Worm (Caenorhabditis elegans): ENCODE data around the gene abu-8.

abu-8 gene

DNA sequence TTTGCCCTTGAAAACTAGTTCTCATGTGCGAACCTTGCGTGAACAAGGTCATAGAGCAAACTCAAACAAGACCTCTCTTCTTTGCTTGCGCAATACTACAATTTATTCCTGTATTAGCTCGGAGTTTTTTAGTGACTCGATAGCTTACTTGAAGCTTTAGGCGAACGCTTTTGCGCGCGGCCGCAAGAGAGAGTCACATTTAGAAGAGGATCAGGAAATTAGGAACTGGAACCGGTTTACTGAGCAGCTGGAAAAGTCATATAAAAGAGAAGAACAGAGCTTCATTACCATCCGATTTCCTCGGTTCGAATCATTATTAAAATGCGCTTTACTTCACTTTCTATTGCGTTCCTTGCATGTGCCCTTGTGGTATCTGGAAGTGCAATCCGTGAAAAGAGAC is 36.1 kb downstream of the abu-8 start, which contains the start of gene abu-15:
TSS of gene abu-15 (plus strand) at position 301 of the 400 bp plus-strand sequence.
- no peak for TF ChIP-seq nhr-77 (tag; optimal IDR thresholded peaks at IDR 0.05)

DNA sequence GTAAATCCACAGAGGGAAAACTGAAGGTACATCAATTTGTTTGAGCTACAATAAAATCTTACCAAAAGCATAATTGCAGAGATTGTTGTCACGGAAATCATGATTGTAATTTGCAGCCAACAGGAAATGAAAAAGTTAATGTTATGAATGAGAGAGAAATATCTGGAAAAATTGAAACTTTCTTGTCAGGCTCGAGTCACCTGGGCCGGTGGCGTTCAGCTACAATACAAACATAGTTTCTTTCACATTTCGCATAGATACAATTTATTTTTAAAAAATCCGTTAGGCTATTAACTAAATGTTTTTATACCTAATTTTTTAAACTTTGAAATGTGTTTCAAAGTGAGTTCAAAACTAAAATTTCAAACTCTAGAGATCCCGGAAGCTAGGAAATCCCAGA is 36.7 kb downstream of the abu-8 start, which contains the start of gene srx-39:
TSS of gene srx-39 (minus strand) at position 101 of the 400 bp plus-strand sequence.
- no peak for TF ChIP-seq zag-1 (tag; optimal IDR thresholded peaks at IDR 0.05)
- no peak for TF ChIP-seq aly-2 (tag; optimal IDR thresholded peaks at IDR 0.05)
- TF ChIP-seq fkh-2 (tag; optimal IDR thresholded peaks at IDR 0.05), result no peak
- no peak for TF ChIP-seq sea-2 (GFP tag; optimal IDR thresholded peaks at IDR 0.05)
- no peak for TF ChIP-seq ztf-11 (tag; optimal IDR thresholded peaks at IDR 0.05)
- no peak for TF ChIP-seq skn-1 (tag; optimal IDR thresholded peaks at IDR 0.05)
- no peak for TF ChIP-seq egl-27 (tag; optimal IDR thresholded peaks at IDR 0.05)
- no peak for TF ChIP-seq unc-39 (tag; optimal IDR thresholded peaks at IDR 0.05)
- TF ChIP-seq pha-4 (tag; optimal IDR thresholded peaks at IDR 0.05), result no peak
- TF ChIP-seq ZK546.5 (tag; optimal IDR thresholded peaks at IDR 0.05), result no peak
- no peak for TF ChIP-seq daf-12 (tag; optimal IDR thresholded peaks at IDR 0.05)
- TF ChIP-seq ceh-28 (tag; optimal IDR thresholded peaks at IDR 0.05), result no peak
- no peak for TF ChIP-seq ama-1 (optimal IDR thresholded peaks at IDR 0.05)
- TF ChIP-seq ceh-9 (tag; optimal IDR thresholded peaks at IDR 0.05), result no peak
- TF ChIP-seq tbx-2 (tag; optimal IDR thresholded peaks at IDR 0.05), result no peak
- no peak for TF ChIP-seq lsy-12 (tag; optimal IDR thresholded peaks at IDR 0.05)
- TF ChIP-seq ceh-82 (tag; optimal IDR thresholded peaks at IDR 0.05), result no peak
- TF ChIP-seq nhr-237 (tag; optimal IDR thresholded peaks at IDR 0.05), result no peak
- TF ChIP-seq pqm-1 (tag; optimal IDR thresholded peaks at IDR 0.05), result no peak

DNA sequence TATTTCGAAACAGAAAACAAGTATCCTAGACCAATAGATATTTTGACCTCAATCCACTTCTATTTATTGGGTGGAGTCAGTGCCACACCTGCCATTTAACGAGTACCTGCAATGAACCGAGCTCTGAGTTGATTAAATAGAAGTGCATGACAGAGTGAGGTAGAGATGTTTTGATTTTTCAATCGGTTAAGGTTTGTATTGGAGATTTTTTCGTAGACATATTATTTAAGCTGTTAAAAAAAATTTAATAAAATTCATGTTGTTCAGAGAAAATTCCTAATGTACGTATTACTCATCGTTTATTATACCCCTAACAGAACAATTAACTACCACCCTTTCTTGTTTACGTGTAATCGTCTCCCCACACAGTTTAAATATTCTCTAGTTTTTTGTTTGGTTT is 38.9 kb downstream of the abu-8 start, which contains the start of gene srx-38:
TSS of gene srx-38 (minus strand) at position 101 of the 400 bp plus-strand sequence.
- TF ChIP-seq elt-3 (tag; optimal IDR thresholded peaks at IDR 0.05), result no peak
- no peak for TF ChIP-seq ztf-11 (tag; optimal IDR thresholded peaks at IDR 0.05)
- no peak for TF ChIP-seq fos-1 (tag; optimal IDR thresholded peaks at IDR 0.05)
- no peak for TF ChIP-seq snpc-4 (tag; optimal IDR thresholded peaks at IDR 0.05)
- no peak for TF ChIP-seq nhr-237 (tag; optimal IDR thresholded peaks at IDR 0.05)
- TF ChIP-seq unc-39 (tag; optimal IDR thresholded peaks at IDR 0.05), result no peak
- TF ChIP-seq nhr-12 (tag; optimal IDR thresholded peaks at IDR 0.05), result no peak

DNA sequence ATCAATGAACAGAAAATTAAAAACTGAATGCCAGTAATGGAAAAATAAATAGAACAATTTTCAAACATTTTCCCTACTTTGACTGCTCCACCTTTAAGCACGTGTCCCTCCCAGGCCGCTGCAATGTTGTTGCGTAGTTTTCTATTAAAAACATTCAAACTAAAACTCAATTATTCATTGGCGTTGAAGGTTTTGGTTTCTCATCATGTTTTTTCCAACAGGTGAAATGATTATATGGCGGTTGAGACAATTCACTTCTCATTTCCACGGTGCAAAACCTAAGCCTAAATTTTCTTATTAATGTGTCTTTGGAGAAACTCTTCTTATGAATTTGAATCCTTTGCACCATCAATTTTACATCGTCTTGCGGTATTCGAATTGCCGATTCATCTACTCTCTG is 43.5 kb downstream of the abu-8 start, which contains the start of gene srh-130:
TSS of gene srh-130 (plus strand) at position 301 of the 400 bp plus-strand sequence.
- TF ChIP-seq nhr-237 (tag; optimal IDR thresholded peaks at IDR 0.05) (no peak), lin-39 (tag; optimal IDR thresholded peaks at IDR 0.05) (no peak), lsy-12 (tag; optimal IDR thresholded peaks at IDR 0.05) (no peak), nhr-23 (tag; optimal IDR thresholded peaks at IDR 0.05) (no peak), nhr-25 (tag; optimal IDR thresholded peaks at IDR 0.05) (no peak), sea-2 (GFP tag; optimal IDR thresholded peaks at IDR 0.05) (no peak), ceh-82 (tag; optimal IDR thresholded peaks at IDR 0.05) (no peak), tbx-2 (tag; optimal IDR thresholded peaks at IDR 0.05) (no peak), fkh-10 (GFP tag; optimal IDR thresholded peaks at IDR 0.05) (no peak), elt-1 (tag; optimal IDR thresholded peaks at IDR 0.05) (no peak), elt-3 (tag; optimal IDR thresholded peaks at IDR 0.05) (no peak), R02D3.7 (tag; optimal IDR thresholded peaks at IDR 0.05) (no peak), elt-2 (tag; optimal IDR thresholded peaks at IDR 0.05) (no peak)

DNA sequence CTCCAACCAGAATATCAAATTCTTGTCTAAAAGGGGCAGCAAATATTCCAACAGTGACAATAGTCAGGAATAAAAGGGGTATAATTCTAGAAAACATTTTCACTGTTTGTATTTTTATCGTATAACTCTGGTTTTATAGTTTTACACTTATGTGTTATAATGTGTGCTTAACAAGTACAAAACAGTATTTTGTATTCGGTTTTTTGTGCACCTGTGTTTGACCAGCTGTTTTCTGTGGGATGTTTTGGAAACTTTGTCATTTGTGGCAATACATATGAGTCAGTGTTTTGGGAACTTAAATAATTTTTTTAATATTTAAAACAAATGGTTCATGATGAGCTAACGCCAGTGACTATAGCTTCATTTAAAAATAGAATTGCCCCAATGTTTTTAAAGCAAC is 48.0 kb downstream of the abu-8 start, which contains the start of gene F14F9.6:
TSS of gene F14F9.6 (minus strand) at position 101 of the 400 bp plus-strand sequence.
- TF ChIP-seq skn-1 (tag; optimal IDR thresholded peaks at IDR 0.05) (no peak), unc-62 (GFP tag; optimal IDR thresholded peaks at IDR 0.05) (no peak), nhr-43 (tag; optimal IDR thresholded peaks at IDR 0.05; ENCODE audit: poor library complexity, severe bottlenecking) (no peak), nhr-11 (tag; optimal IDR thresholded peaks at IDR 0.05) (no peak), nhr-25 (tag; optimal IDR thresholded peaks at IDR 0.05) (no peak), nhr-23 (tag; optimal IDR thresholded peaks at IDR 0.05) (no peak), snpc-4 (tag; optimal IDR thresholded peaks at IDR 0.05) (no peak), nhr-12 (tag; optimal IDR thresholded peaks at IDR 0.05) (no peak), jun-1 (tag; optimal IDR thresholded peaks at IDR 0.05) (no peak)

Data from whole organism, L3 larva.